Fruit fly (Drosophila melanogaster) whole organism, embryonic: ENCODE data around the gene Chchd2.

Experiments
- Atf-2 ChIP-seq: fragments of 200-800 bp; sonication (Bioruptor generic); optimal IDR thresholded peaks from 2 replicates; lab custom pipeline; 2016; ENCODE audit warnings: missing biosample characterization, missing genetic modification characterization
- Atf3 ChIP-seq: fragments of 200-800 bp; sonication (Bioruptor generic); optimal IDR thresholded peaks from 3 replicates; lab custom pipeline; 2016; ENCODE audit warnings: missing biosample characterization, missing genetic modification characterization
- Bdp1 ChIP-seq: fragments of 200-800 bp; sonication (Bioruptor generic); optimal IDR thresholded peaks from 3 replicates; lab custom pipeline; 2016; ENCODE audit warnings: missing biosample characterization, missing genetic modification characterization
- CG10959 ChIP-seq: fragments of 200-800 bp; sonication (Bioruptor generic); IDR thresholded peaks from 2 replicates; pipeline ENCODE4 v1.3.6; 2022; ENCODE audit warnings: missing biosample characterization, missing genetic modification characterization
- CG11247 ChIP-seq: fragments of 200-800 bp; sonication (Bioruptor generic); IDR thresholded peaks from 2 replicates; pipeline ENCODE4 v1.3.6; 2022; ENCODE audit warnings: missing biosample characterization, missing genetic modification characterization
- CG11456 ChIP-seq: fragments of 200-800 bp; sonication (Bioruptor generic); IDR thresholded peaks from 3 replicates; pipeline ENCODE4 v1.3.6; 2022; ENCODE audit warnings: missing biosample characterization, missing genetic modification characterization
- CG12236 ChIP-seq: fragments of 200-800 bp; sonication (Bioruptor generic); optimal IDR thresholded peaks from 2 replicates; lab custom pipeline; 2016; ENCODE audit warnings: missing biosample characterization, missing genetic modification characterization
- CG13624 ChIP-seq: fragments of 200-800 bp; sonication (Bioruptor generic); optimal IDR thresholded peaks from 2 replicates; lab custom pipeline; 2016; ENCODE audit warnings: missing biosample characterization, missing genetic modification characterization
- CG14014 ChIP-seq: fragments of 200-800 bp; sonication (Bioruptor generic); IDR thresholded peaks from 2 replicates; pipeline ENCODE4 v1.3.6; 2022; ENCODE audit warnings: missing biosample characterization, missing genetic modification characterization
- CG30020 ChIP-seq: fragments of 200-800 bp; optimal IDR thresholded peaks from 2 replicates; lab custom pipeline; 2019; ENCODE audit warnings: missing biosample characterization, mild to moderate bottlenecking, missing genetic modification characterization, moderate library complexity
- CG31224 ChIP-seq: fragments of 200-800 bp; sonication (Bioruptor generic); IDR thresholded peaks from 2 replicates; pipeline ENCODE4 v1.3.6; 2022; ENCODE audit warnings: missing biosample characterization, missing genetic modification characterization
- CG32767 ChIP-seq: fragments of 200-800 bp; sonication (Bioruptor generic); IDR thresholded peaks from 2 replicates; pipeline ENCODE4 v1.3.6; 2022; ENCODE audit warnings: missing biosample characterization, missing genetic modification characterization
- CG4360 ChIP-seq: fragments of 200-800 bp; sonication (Bioruptor generic); IDR thresholded peaks from 2 replicates; pipeline ENCODE4 v1.3.6; 2022; ENCODE audit warnings: missing biosample characterization, missing genetic modification characterization
- CG4730 ChIP-seq: fragments of 200-800 bp; sonication (Bioruptor generic); IDR thresholded peaks from 2 replicates; pipeline ENCODE4 v1.3.6; 2022; ENCODE audit warnings: missing biosample characterization, missing genetic modification characterization
- CG4854 ChIP-seq: fragments of 200-800 bp; sonication (Bioruptor generic); optimal IDR thresholded peaks from 2 replicates; lab custom pipeline; 2016; ENCODE audit warnings: missing biosample characterization, missing genetic modification characterization, inconsistent platforms
- CG6791 ChIP-seq: fragments of 200-800 bp; sonication (Bioruptor generic); IDR thresholded peaks from 3 replicates; pipeline ENCODE4 v1.3.6; 2022; ENCODE audit warnings: missing biosample characterization, missing genetic modification characterization; ENCODE audit not compliant: partially characterized antibody
- CG6854 ChIP-seq: fragments of 200-800 bp; sonication (Bioruptor generic); optimal IDR thresholded peaks from 3 replicates; lab custom pipeline; 2017; ENCODE audit warnings: missing biosample characterization, mild to moderate bottlenecking, missing genetic modification characterization
- CG7271 ChIP-seq: fragments of 200-800 bp; sonication (Bioruptor generic); optimal IDR thresholded peaks from 2 replicates; lab custom pipeline; 2018; ENCODE audit warnings: missing biosample characterization, mild to moderate bottlenecking, missing genetic modification characterization, moderate library complexity
- CG7987 ChIP-seq: fragments of 200-800 bp; sonication (Bioruptor generic); optimal IDR thresholded peaks from 2 replicates; lab custom pipeline; 2018; ENCODE audit warnings: missing biosample characterization, mild to moderate bottlenecking, missing genetic modification characterization, moderate library complexity
- CTCF ChIP-seq: fragments of 200-800 bp; sonication (Bioruptor generic); optimal IDR thresholded peaks from 2 replicates; lab custom pipeline; 2017; ENCODE audit warnings: missing biosample characterization, mild to moderate bottlenecking, missing genetic modification characterization, moderate library complexity
- Dfd ChIP-seq, 2 experiments: fragments of >200 bp; optimal IDR thresholded peaks; 2 replicates each; lab custom pipeline; 2017; ENCODE audit warnings: missing biosample characterization in 2 of 2, missing genetic modification characterization in 2 of 2
- GATAe ChIP-seq: fragments of 200-800 bp; sonication (Bioruptor generic); conservative IDR thresholded peaks from 2 replicates; pipeline ENCODE4 v1.3.6; 2022; ENCODE audit warnings: missing biosample characterization, missing genetic modification characterization
- H15 ChIP-seq: fragments of 200-800 bp; sonication (Bioruptor generic); IDR thresholded peaks from 3 replicates; pipeline ENCODE4 v1.3.6; 2022; ENCODE audit warnings: missing biosample characterization, missing genetic modification characterization
- H2.0 ChIP-seq: fragments of 200-800 bp; sonication (Bioruptor generic); IDR thresholded peaks from 2 replicates; pipeline ENCODE4 v1.3.6; 2022; ENCODE audit warnings: missing biosample characterization, missing genetic modification characterization
- Max ChIP-seq: fragments of 200-800 bp; sonication (Bioruptor generic); optimal IDR thresholded peaks from 2 replicates; lab custom pipeline; 2016; ENCODE audit warnings: missing biosample characterization, mild to moderate bottlenecking, missing genetic modification characterization
- Optix ChIP-seq: fragments of 200-800 bp; sonication (Bioruptor generic); IDR thresholded peaks from 3 replicates; pipeline ENCODE4 v1.3.6; 2022; ENCODE audit warnings: missing biosample characterization, missing genetic modification characterization
- Sox100B ChIP-seq: fragments of 200-800 bp; sonication (Bioruptor generic); optimal IDR thresholded peaks from 3 replicates; lab custom pipeline; 2018; ENCODE audit warnings: missing biosample characterization, mild to moderate bottlenecking, missing genetic modification characterization
- Xrp1 ChIP-seq: fragments of 200-800 bp; sonication (Bioruptor generic); IDR thresholded peaks from 2 replicates; pipeline ENCODE4 v1.3.6; 2022; ENCODE audit warnings: missing biosample characterization, missing genetic modification characterization
- ap ChIP-seq: fragments of 200-800 bp; sonication (Bioruptor generic); IDR thresholded peaks from 2 replicates; pipeline ENCODE4 v1.3.6; 2022; ENCODE audit warnings: missing biosample characterization, missing genetic modification characterization
- dimm ChIP-seq: fragments of 200-800 bp; sonication (Bioruptor generic); IDR thresholded peaks from 2 replicates; pipeline ENCODE4 v1.3.6; 2022; ENCODE audit warnings: missing biosample characterization, missing genetic modification characterization
- dysf ChIP-seq: fragments of 200-800 bp; sonication (Bioruptor generic); IDR thresholded peaks from 3 replicates; pipeline ENCODE4 v1.3.6; 2022; ENCODE audit warnings: missing biosample characterization, missing genetic modification characterization
- eyg ChIP-seq: fragments of 200-800 bp; sonication (Bioruptor generic); optimal IDR thresholded peaks from 3 replicates; lab custom pipeline; 2016; ENCODE audit warnings: missing biosample characterization, missing genetic modification characterization
- gro ChIP-seq: fragments of 200-800 bp; sonication (Bioruptor generic); optimal IDR thresholded peaks from 2 replicates; lab custom pipeline; 2016; ENCODE audit warnings: missing biosample characterization, missing genetic modification characterization
- gsb-n ChIP-seq: fragments of 200-800 bp; sonication (Bioruptor generic); optimal IDR thresholded peaks from 3 replicates; lab custom pipeline; 2018; ENCODE audit warnings: missing biosample characterization, mild to moderate bottlenecking, missing genetic modification characterization
- gt ChIP-seq: fragments of 200-800 bp; sonication (Bioruptor generic); IDR thresholded peaks from 2 replicates; pipeline ENCODE4 v1.3.6; 2022; ENCODE audit warnings: missing biosample characterization, missing genetic modification characterization
- hth ChIP-seq: fragments of >200 bp; optimal IDR thresholded peaks from 2 replicates; lab custom pipeline; 2017; ENCODE audit warnings: inconsistent platforms
- kni ChIP-seq: fragments of 200-800 bp; sonication (Bioruptor generic); optimal IDR thresholded peaks from 3 replicates; lab custom pipeline; 2017; ENCODE audit warnings: mild to moderate bottlenecking, missing biosample characterization, missing genetic modification reagents, missing genetic modification characterization
- lmd ChIP-seq: fragments of 200-800 bp; sonication (Bioruptor generic); IDR thresholded peaks from 2 replicates; pipeline ENCODE4 v1.3.6; 2022; ENCODE audit warnings: missing biosample characterization, missing genetic modification characterization
- lov ChIP-seq, 2 experiments: fragments of 200-800 bp in 1 of 2; fragments of >200 bp in 1 of 2; sonication (Bioruptor generic) in 1 of 2; IDR thresholded peaks in 1 of 2; optimal IDR thresholded peaks in 1 of 2; 2 replicates in 1 of 2; 3 replicates in 1 of 2; pipeline versions ENCODE4 v1.3.6 to Lab custom; 2017 to 2022; ENCODE audit warnings: missing biosample characterization in 1 of 2, missing genetic modification characterization in 1 of 2
- maf-S ChIP-seq: fragments of 200-800 bp; sonication (Bioruptor generic); optimal IDR thresholded peaks from 2 replicates; lab custom pipeline; 2016; ENCODE audit warnings: missing biosample characterization, missing genetic modification characterization
- nom ChIP-seq: fragments of 200-800 bp; sonication (Bioruptor generic); optimal IDR thresholded peaks from 2 replicates; lab custom pipeline; 2017; ENCODE audit warnings: missing biosample characterization, missing genetic modification characterization, mild to moderate bottlenecking, moderate library complexity, missing genetic modification reagents
- oc ChIP-seq: fragments of 200-800 bp; sonication (Bioruptor generic); optimal IDR thresholded peaks from 2 replicates; lab custom pipeline; 2018; ENCODE audit warnings: missing biosample characterization, mild to moderate bottlenecking, missing genetic modification characterization, moderate library complexity
- org-1 ChIP-seq: fragments of 200-800 bp; sonication (Bioruptor generic); optimal IDR thresholded peaks from 2 replicates; lab custom pipeline; 2017; ENCODE audit warnings: missing biosample characterization, missing genetic modification characterization
- pan ChIP-seq, 4 experiments: fragments of >200 bp in 3 of 4; fragments of 200-800 bp in 1 of 4; sonication (Bioruptor generic) in 1 of 4; optimal IDR thresholded peaks in 3 of 4; IDR thresholded peaks in 1 of 4; 2 replicates each; pipeline versions ENCODE4 v1.3.6 to Lab custom; 2017 to 2022; ENCODE audit warnings: missing biosample characterization in 2 of 4, missing genetic modification characterization in 2 of 4, mixed read lengths in 1 of 4
- ro ChIP-seq: fragments of 200-800 bp; sonication (Bioruptor generic); IDR thresholded peaks from 2 replicates; pipeline ENCODE4 v1.3.6; 2022; ENCODE audit warnings: missing biosample characterization, missing genetic modification characterization
- sima ChIP-seq: fragments of 200-800 bp; sonication (Bioruptor generic); optimal IDR thresholded peaks from 2 replicates; lab custom pipeline; 2016; ENCODE audit warnings: missing biosample characterization, missing genetic modification characterization
- sug ChIP-seq: fragments of 200-800 bp; optimal IDR thresholded peaks from 2 replicates; lab custom pipeline; 2019; ENCODE audit warnings: missing biosample characterization, mild to moderate bottlenecking, missing genetic modification characterization, moderate library complexity
- tin ChIP-seq: fragments of 200-800 bp; sonication (Bioruptor generic); optimal IDR thresholded peaks from 3 replicates; lab custom pipeline; 2016; ENCODE audit warnings: missing biosample characterization, missing genetic modification characterization
- twi ChIP-seq: fragments of 200-800 bp; optimal IDR thresholded peaks from 2 replicates; lab custom pipeline; 2019; ENCODE audit warnings: missing biosample characterization, mild to moderate bottlenecking, missing genetic modification characterization, moderate library complexity
- usp ChIP-seq: fragments of >200 bp; optimal IDR thresholded peaks from 2 replicates; lab custom pipeline; 2017; ENCODE audit warnings: missing biosample characterization, missing genetic modification characterization
- wdn ChIP-seq: fragments of 200-800 bp; sonication (Bioruptor generic); IDR thresholded peaks from 2 replicates; pipeline ENCODE4 v1.3.6; 2022; ENCODE audit warnings: missing biosample characterization, missing genetic modification characterization
- wor ChIP-seq: fragments of 200-800 bp; sonication (Bioruptor generic); IDR thresholded peaks from 2 replicates; pipeline ENCODE4 v1.3.6; 2022; ENCODE audit warnings: missing biosample characterization, missing genetic modification characterization

Chchd2 gene

dm6 chrX:17170484-17170944 is 21.7 kb downstream of the Chchd2 start (continued):
- TF ChIP-seq lov (optimal IDR thresholded peaks at IDR 0.05; lab: Kevin White, UChicago) (no peak), lov (GFP tag; IDR thresholded peaks at IDR 0.05; lab: Robert Waterston, UW) (no peak), H2.0 (GFP tag; lab: Robert Waterston, UW) (0 out of 2 replicates have a peak, but pooled peaks have one; percentile 12), sima (GFP tag; lab: Kevin White, UChicago) (no peak), Sox100B (peak; percentile 28), pan (optimal IDR thresholded peaks at IDR 0.05; lab: Kevin White, UChicago) (no peak), pan (GFP tag; optimal IDR thresholded peaks at IDR 0.05 in 1 of 2, IDR thresholded peaks at IDR 0.05 in 1 of 2) (peak in 1 of 2 experiments; percentile 67), gt (GFP tag; lab: Robert Waterston, UW) (no peak), ro (no peak), CG4730 (GFP tag; lab: Robert Waterston, UW) (0 out of 2 replicates have a peak, but pooled peaks have one; percentile 24), oc (tag; lab: Kevin White, UChicago) (no peak), kni (GFP tag; lab: Kevin White, UChicago) (no peak), CG6791 (no peak), gro (GFP tag; lab: Kevin White, UChicago) (no peak), tin (GFP tag; lab: Kevin White, UChicago) (no peak), CG6854 (GFP tag; lab: Kevin White, UChicago) (peak; percentile 57), CG12236 (GFP tag; lab: Kevin White, UChicago) (no peak), Atf-2 (no peak), nom (peak; percentile 58), maf-S (no peak), eyg (GFP tag; lab: Kevin White, UChicago) (no peak), Optix (0 out of 3 replicates have a peak, but pooled peaks have one; percentile 22), CG10959 (GFP tag; lab: Robert Waterston, UW) (no peak), CTCF (no peak), Max (GFP tag; lab: Kevin White, UChicago) (no peak), Xrp1 (GFP tag; lab: Robert Waterston, UW) (peak; percentile 18; the same call in 1 of the 2 replicates), CG7987 (GFP tag; lab: Kevin White, UChicago) (no peak), usp (GFP tag; lab: Kevin White, UChicago) (no peak), CG11456 (GFP tag; lab: Robert Waterston, UW) (no peak), CG32767 (GFP tag; lab: Robert Waterston, UW) (no peak), sug (tag; lab: Kevin White, UChicago) (peak; percentile 20), GATAe (GFP tag; lab: Robert Waterston, UW) (no peak), Dfd (GFP tag; optimal IDR thresholded peaks at IDR 0.05; lab: Kevin White, UChicago) (no peak), gsb-n (tag; lab: Kevin White, UChicago) (no peak), CG13624 (GFP tag; lab: Kevin White, UChicago) (no peak), lmd (peak; percentile 62; the same call in 1 of the 2 replicates), CG14014 (GFP tag; lab: Robert Waterston, UW) (peak; percentile 63; the same call in 1 of the 2 replicates), CG4360 (no peak), wor (no peak), org-1 (GFP tag; lab: Kevin White, UChicago) (no peak), CG4854 (GFP tag; lab: Kevin White, UChicago) (no peak), ap (GFP tag; lab: Robert Waterston, UW) (no peak), hth (lab: Kevin White, UChicago) (no peak), H15 (GFP tag; lab: Robert Waterston, UW) (no peak), CG7271 (tag; lab: Kevin White, UChicago) (no peak), dysf (GFP tag; lab: Robert Waterston, UW) (peak; percentile 68; the same call in 2 of the 3 replicates), twi (tag; lab: Kevin White, UChicago) (no peak), Atf3 (GFP tag; lab: Kevin White, UChicago) (no peak), dimm (GFP tag; lab: Robert Waterston, UW) (no peak), Bdp1 (GFP tag; lab: Kevin White, UChicago) (no peak), wdn (0 out of 2 replicates have a peak, but pooled peaks have one; percentile 36), CG11247 (GFP tag; lab: Robert Waterston, UW) (peak; percentile 63; the same call in 1 of the 2 replicates), CG31224 (0 out of 2 replicates have a peak, but pooled peaks have one; percentile 28), CG30020 (tag; lab: Kevin White, UChicago) (no peak)
